Worm (Caenorhabditis elegans) whole organism, L2 larva: Measurements from ENCODE around the gene sra-7.

Experiments
- Y55F3AM.14 ChIP-seq: fragments of 200-800 bp; sonication (Bioruptor generic); optimal IDR thresholded peaks from 2 replicates; lab custom pipeline; 2018; ENCODE audit warnings: mild to moderate bottlenecking, missing genetic modification characterization, missing compliant biosample characterization
- ZK546.5 ChIP-seq: sonication (generic microtip); optimal IDR thresholded peaks from 2 replicates; lab custom pipeline; 2017; ENCODE audit warnings: missing biosample characterization, missing genetic modification characterization
- alr-1 ChIP-seq: fragments of 150-350 bp; optimal IDR thresholded peaks from 2 replicates; lab custom pipeline; 2014; ENCODE audit warnings: missing biosample characterization, missing genetic modification characterization
- aly-2 ChIP-seq: fragments of 150-350 bp; optimal IDR thresholded peaks from 2 replicates; lab custom pipeline; 2014; ENCODE audit warnings: missing biosample characterization, missing genetic modification characterization
- ama-1 ChIP-seq: fragments of 150-350 bp; optimal IDR thresholded peaks from 2 replicates; lab custom pipeline; 2018; ENCODE audit warnings: inconsistent platforms
- ceh-16 ChIP-seq: fragments of 150-350 bp; optimal IDR thresholded peaks from 2 replicates; lab custom pipeline; 2014; ENCODE audit warnings: missing biosample characterization, missing genetic modification characterization
- egl-27 ChIP-seq: sonication (generic microtip); optimal IDR thresholded peaks from 3 replicates; lab custom pipeline; 2017; ENCODE audit warnings: missing biosample characterization, missing genetic modification reagents, missing genetic modification characterization
- elt-1 ChIP-seq: fragments of 150-350 bp; optimal IDR thresholded peaks from 2 replicates; lab custom pipeline; 2014; ENCODE audit warnings: missing biosample characterization, missing genetic modification characterization
- elt-3 ChIP-seq: sonication (generic microtip); optimal IDR thresholded peaks from 2 replicates; lab custom pipeline; 2017; ENCODE audit warnings: missing biosample characterization, missing genetic modification characterization
- fos-1 ChIP-seq: fragments of 150-350 bp; optimal IDR thresholded peaks from 2 replicates; lab custom pipeline; 2014; ENCODE audit warnings: missing biosample characterization, missing genetic modification characterization
- gmeb-1 ChIP-seq: fragments of 150-350 bp; optimal IDR thresholded peaks from 2 replicates; lab custom pipeline; 2014; ENCODE audit warnings: missing biosample characterization, missing genetic modification characterization
- lin-11 ChIP-seq: fragments of 150-350 bp; sonication (generic microtip); optimal IDR thresholded peaks from 2 replicates; lab custom pipeline; 2014; ENCODE audit warnings: missing biosample characterization, missing genetic modification characterization, inconsistent platforms, mixed read lengths
- lin-13 ChIP-seq: fragments of 150-350 bp; optimal IDR thresholded peaks from 2 replicates; lab custom pipeline; 2014; ENCODE audit warnings: missing biosample characterization, missing genetic modification reagents, missing genetic modification characterization
- lin-39 ChIP-seq: fragments of 150-350 bp; optimal IDR thresholded peaks from 2 replicates; lab custom pipeline; 2014; ENCODE audit warnings: missing biosample characterization, missing genetic modification reagents, missing genetic modification characterization
- lsy-2 ChIP-seq, 2 experiments: fragments of 150-350 bp in 1 of 2; sonication (generic microtip) in 1 of 2; optimal IDR thresholded peaks; 2 replicates each; lab custom pipeline; 2014 to 2017; ENCODE audit warnings: missing biosample characterization in 2 of 2, missing genetic modification characterization in 2 of 2
- mab-5 ChIP-seq: fragments of 150-350 bp; optimal IDR thresholded peaks from 2 replicates; lab custom pipeline; 2014; ENCODE audit warnings: missing biosample characterization, missing genetic modification characterization
- mdl-1 ChIP-seq, 2 experiments: fragments of 150-350 bp in 1 of 2; sonication (generic microtip) in 1 of 2; optimal IDR thresholded peaks; 2 replicates each; lab custom pipeline; 2017; ENCODE audit warnings: missing biosample characterization in 2 of 2, missing genetic modification characterization in 2 of 2
- nhr-10 ChIP-seq: sonication (generic microtip); optimal IDR thresholded peaks from 2 replicates; lab custom pipeline; 2017; ENCODE audit warnings: missing biosample characterization, missing genetic modification characterization
- nhr-11 ChIP-seq: fragments of 150-350 bp; optimal IDR thresholded peaks from 2 replicates; lab custom pipeline; 2014; ENCODE audit warnings: missing biosample characterization, missing genetic modification characterization
- nhr-12 ChIP-seq: fragments of 150-350 bp; optimal IDR thresholded peaks from 2 replicates; lab custom pipeline; 2014; ENCODE audit warnings: missing biosample characterization, missing genetic modification characterization
- nhr-129 ChIP-seq: fragments of 150-350 bp; optimal IDR thresholded peaks from 2 replicates; lab custom pipeline; 2014; ENCODE audit warnings: missing biosample characterization, missing genetic modification characterization
- nhr-21 ChIP-seq: fragments of 150-350 bp; optimal IDR thresholded peaks from 2 replicates; lab custom pipeline; 2014; ENCODE audit warnings: missing biosample characterization, missing genetic modification characterization
- nhr-23 ChIP-seq: fragments of 150-350 bp; optimal IDR thresholded peaks from 2 replicates; lab custom pipeline; 2014; ENCODE audit warnings: missing biosample characterization, missing genetic modification reagents, missing genetic modification characterization
- nhr-237 ChIP-seq: fragments of 150-350 bp; optimal IDR thresholded peaks from 2 replicates; lab custom pipeline; 2014; ENCODE audit warnings: missing biosample characterization, missing genetic modification characterization
- nhr-6 ChIP-seq: fragments of 150-350 bp; optimal IDR thresholded peaks from 2 replicates; lab custom pipeline; 2014; ENCODE audit warnings: missing biosample characterization, missing genetic modification characterization
- peb-1 ChIP-seq: fragments of 150-350 bp; optimal IDR thresholded peaks from 2 replicates; lab custom pipeline; 2014; ENCODE audit warnings: missing biosample characterization, missing genetic modification characterization
- sem-4 ChIP-seq: fragments of 150-350 bp; optimal IDR thresholded peaks from 2 replicates; lab custom pipeline; 2014; ENCODE audit warnings: missing biosample characterization, missing genetic modification reagents, missing genetic modification characterization
- skn-1 ChIP-seq: sonication (generic microtip); optimal IDR thresholded peaks from 2 replicates; lab custom pipeline; 2017; ENCODE audit warnings: missing biosample characterization, missing genetic modification characterization
- sma-9 ChIP-seq, 2 experiments: fragments of 150-350 bp in 1 of 2; sonication (generic microtip) in 1 of 2; optimal IDR thresholded peaks; 2 replicates each; lab custom pipeline; 2014 to 2016; ENCODE audit warnings: missing genetic modification characterization in 2 of 2, mild to moderate bottlenecking in 1 of 2, missing biosample characterization in 1 of 2, missing compliant biosample characterization in 1 of 2, missing genetic modification reagents in 1 of 2, moderate library complexity in 1 of 2
- snpc-4 ChIP-seq: fragments of 150-350 bp; optimal IDR thresholded peaks from 2 replicates; lab custom pipeline; 2014; ENCODE audit warnings: missing biosample characterization, missing genetic modification characterization
- unc-39 ChIP-seq: fragments of 150-350 bp; optimal IDR thresholded peaks from 2 replicates; lab custom pipeline; 2014; ENCODE audit warnings: missing biosample characterization, missing genetic modification characterization
- unc-55 ChIP-seq: fragments of 150-350 bp; sonication (generic microtip); optimal IDR thresholded peaks from 3 replicates; lab custom pipeline; 2014; ENCODE audit warnings: missing biosample characterization, missing genetic modification reagents, missing genetic modification characterization
- zag-1 ChIP-seq: fragments of 150-350 bp; optimal IDR thresholded peaks from 2 replicates; lab custom pipeline; 2014; ENCODE audit warnings: missing biosample characterization, missing genetic modification characterization
- ztf-11 ChIP-seq: sonication (generic microtip); optimal IDR thresholded peaks from 2 replicates; lab custom pipeline; 2017; ENCODE audit warnings: missing biosample characterization, missing genetic modification characterization
- ztf-4 ChIP-seq: fragments of 150-350 bp; optimal IDR thresholded peaks from 2 replicates; lab custom pipeline; 2014; ENCODE audit warnings: missing biosample characterization, missing genetic modification characterization

sra-7 gene

ce11 chrII:9523539-9524224 is 20.8 kb upstream of the sra-7 start, which contains the start of gene mex-6:
TSS of gene mex-6 (plus strand) at chrII:9524174.
- TF ChIP-seq zag-1 (tag; lab: Kevin White, UChicago) (no peak), skn-1 (tag; lab: Kevin White, UChicago) (no peak), lin-13 (no peak), nhr-21 (no peak), ZK546.5 (tag; lab: Kevin White, UChicago) (no peak)

DNA sequence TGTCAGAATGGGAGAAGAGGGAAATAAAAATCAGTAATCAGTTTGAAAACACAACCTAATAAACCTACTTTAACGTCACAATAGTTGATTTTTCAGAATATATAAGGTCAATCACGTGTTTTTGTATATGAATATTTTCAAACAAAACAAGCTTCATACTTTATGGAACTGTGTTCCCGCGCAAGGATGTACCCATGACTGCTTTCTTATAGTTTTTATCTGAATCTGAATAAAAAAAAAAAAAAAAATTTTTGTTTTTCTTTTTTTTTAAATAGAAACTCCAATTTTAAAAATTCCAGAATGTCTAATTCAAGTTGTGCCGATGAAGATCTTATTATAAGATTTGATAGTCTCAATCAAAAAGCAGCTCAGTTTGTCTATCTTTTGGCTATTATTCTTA is 16.0 kb upstream of the sra-7 start, which contains the start of gene sra-2:
Gene sra-2, plus strand, starts transcription at position 301 of the 400 bp plus-strand sequence.
- TF ChIP-seq nhr-6 (tag; lab: Kevin White, UChicago) = no peak
- TF ChIP-seq lsy-2 (tag; optimal IDR thresholded peaks at IDR 0.05; lab: Kevin White, UChicago) = no peak
- no peak for TF ChIP-seq nhr-237 (tag; lab: Kevin White, UChicago)
- no peak for TF ChIP-seq unc-39 (tag; lab: Kevin White, UChicago)
- TF ChIP-seq Y55F3AM.14 (GFP tag; lab: Kevin White, UChicago) = no peak
- TF ChIP-seq sem-4 (tag; lab: Kevin White, UChicago) = no peak
- TF ChIP-seq nhr-21 = no peak
- TF ChIP-seq lin-39 (tag; lab: Kevin White, UChicago) = no peak
- no peak for TF ChIP-seq ama-1
- TF ChIP-seq ztf-11 (tag; lab: Kevin White, UChicago) = no peak
- no peak for TF ChIP-seq fos-1 (tag; lab: Kevin White, UChicago)
- TF ChIP-seq skn-1 (tag; lab: Kevin White, UChicago) = no peak
- no peak for TF ChIP-seq ceh-16 (tag; lab: Kevin White, UChicago)
- no peak for TF ChIP-seq egl-27 (tag; lab: Kevin White, UChicago)
- no peak for TF ChIP-seq nhr-10

ce11 chrII:9532011-9532410 is 12.5 kb upstream of the sra-7 start, which contains the start of gene sra-9:
TSS of gene sra-9 (plus strand) at chrII:9532311.
- TF ChIP-seq mab-5 = no peak
- no peak for TF ChIP-seq skn-1 (tag; lab: Kevin White, UChicago)
- no peak for TF ChIP-seq peb-1
- no peak for TF ChIP-seq elt-1
- no peak for TF ChIP-seq nhr-12 (tag; lab: Kevin White, UChicago)
- TF ChIP-seq lin-11 (tag; lab: Kevin White, UChicago) = no peak
- no peak for TF ChIP-seq zag-1 (tag; lab: Kevin White, UChicago)
- TF ChIP-seq nhr-6 (tag; lab: Kevin White, UChicago) = no peak
- TF ChIP-seq gmeb-1 (tag; lab: Kevin White, UChicago) = no peak
- TF ChIP-seq lin-13 = no peak
- TF ChIP-seq, all 48 proteins: peak for 0

DNA sequence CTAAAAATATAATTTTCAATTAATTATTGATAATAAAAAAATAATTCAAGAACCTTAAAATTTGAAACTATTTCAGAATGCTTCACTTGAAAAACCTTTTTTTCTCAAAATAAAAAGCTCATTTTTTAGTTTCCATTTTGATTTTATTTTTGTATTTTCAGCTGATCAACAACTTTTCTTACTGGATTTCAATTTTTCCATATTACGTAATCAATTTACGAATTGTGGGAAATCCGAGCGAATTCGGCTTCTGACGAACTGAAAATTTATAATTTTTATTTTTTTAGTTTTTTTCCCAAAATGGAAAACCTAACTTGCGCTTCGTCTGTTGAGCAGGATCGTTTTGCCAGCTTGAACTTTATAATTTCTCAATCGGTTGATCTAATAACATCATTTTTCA is 7.1 kb upstream of the sra-7 start, which contains the start of gene sra-8:
Gene sra-8, plus strand, starts transcription at position 301 of the 400 bp plus-strand sequence.
- TF ChIP-seq nhr-129 (tag; lab: Kevin White, UChicago) (no peak), mdl-1 (tag; optimal IDR thresholded peaks at IDR 0.05; lab: Kevin White, UChicago) (no peak), skn-1 (tag; lab: Kevin White, UChicago) (no peak), lsy-2 (tag; optimal IDR thresholded peaks at IDR 0.05; lab: Kevin White, UChicago) (no peak), nhr-6 (tag; lab: Kevin White, UChicago) (no peak), sma-9 (GFP tag; optimal IDR thresholded peaks at IDR 0.05; lab: Kevin White, UChicago) (no peak), sma-9 (tag; optimal IDR thresholded peaks at IDR 0.05; lab: Kevin White, UChicago) (no peak), aly-2 (no peak), ztf-4 (tag; lab: Kevin White, UChicago) (no peak), nhr-23 (tag; lab: Kevin White, UChicago) (no peak), snpc-4 (tag; lab: Kevin White, UChicago) (no peak), elt-1 (no peak), fos-1 (tag; lab: Kevin White, UChicago) (no peak), nhr-11 (no peak), nhr-237 (tag; lab: Kevin White, UChicago) (no peak)

- no peak for TF ChIP-seq ztf-4 (tag; lab: Kevin White, UChicago)
- TF ChIP-seq alr-1 (tag; lab: Kevin White, UChicago) = no peak
- no peak for TF ChIP-seq nhr-23 (tag; lab: Kevin White, UChicago)
- no peak for TF ChIP-seq nhr-11
- no peak for TF ChIP-seq snpc-4 (tag; lab: Kevin White, UChicago)
- TF ChIP-seq elt-3 = no peak
- no peak for TF ChIP-seq egl-27 (tag; lab: Kevin White, UChicago)
- TF ChIP-seq unc-55 = no peak
- TF ChIP-seq nhr-237 (tag; lab: Kevin White, UChicago) = no peak
- no peak for TF ChIP-seq nhr-129 (tag; lab: Kevin White, UChicago)
Measured at ce11 chrII:9540723-9541122, 3.8 kb upstream of the sra-7 start, which contains the start of gene sra-3. TSS of gene sra-3 (minus strand) at chrII:9540823.
